Worm (Caenorhabditis elegans) whole organism, L2 larva: ENCODE data around the gene tub-1.

Source experiments
- alr-1 ChIP-seq: fragments of 150-350 bp; optimal IDR thresholded peaks from 2 replicates; lab custom pipeline; 2014; ENCODE audit warnings: missing biosample characterization, missing genetic modification characterization
- aly-2 ChIP-seq: fragments of 150-350 bp; optimal IDR thresholded peaks from 2 replicates; lab custom pipeline; 2014; ENCODE audit warnings: missing biosample characterization, missing genetic modification characterization
- dmd-4 ChIP-seq: sonication (generic microtip); optimal IDR thresholded peaks from 2 replicates; lab custom pipeline; 2017; ENCODE audit warnings: missing biosample characterization, missing genetic modification characterization
- elt-1 ChIP-seq: fragments of 150-350 bp; optimal IDR thresholded peaks from 2 replicates; lab custom pipeline; 2014; ENCODE audit warnings: missing biosample characterization, missing genetic modification characterization
- lin-39 ChIP-seq: fragments of 150-350 bp; optimal IDR thresholded peaks from 2 replicates; lab custom pipeline; 2014; ENCODE audit warnings: missing biosample characterization, missing genetic modification reagents, missing genetic modification characterization
- lsy-2 ChIP-seq, 2 experiments: fragments of 150-350 bp in 1 of 2; sonication (generic microtip) in 1 of 2; optimal IDR thresholded peaks; 2 replicates each; lab custom pipeline; 2014 to 2017; ENCODE audit warnings: missing biosample characterization in 2 of 2, missing genetic modification characterization in 2 of 2
- mab-5 ChIP-seq: fragments of 150-350 bp; optimal IDR thresholded peaks from 2 replicates; lab custom pipeline; 2014; ENCODE audit warnings: missing biosample characterization, missing genetic modification characterization
- mbf-1 ChIP-seq: sonication (generic microtip); optimal IDR thresholded peaks from 2 replicates; lab custom pipeline; 2017; ENCODE audit warnings: missing biosample characterization, missing genetic modification characterization
- nhr-10 ChIP-seq: sonication (generic microtip); optimal IDR thresholded peaks from 2 replicates; lab custom pipeline; 2017; ENCODE audit warnings: missing biosample characterization, missing genetic modification characterization
- nhr-237 ChIP-seq: fragments of 150-350 bp; optimal IDR thresholded peaks from 2 replicates; lab custom pipeline; 2014; ENCODE audit warnings: missing biosample characterization, missing genetic modification characterization
- skn-1 ChIP-seq: sonication (generic microtip); optimal IDR thresholded peaks from 2 replicates; lab custom pipeline; 2017; ENCODE audit warnings: missing biosample characterization, missing genetic modification characterization
- snpc-4 ChIP-seq: fragments of 150-350 bp; optimal IDR thresholded peaks from 2 replicates; lab custom pipeline; 2014; ENCODE audit warnings: missing biosample characterization, missing genetic modification characterization
- unc-62 ChIP-seq: fragments of 150-350 bp; optimal IDR thresholded peaks from 2 replicates; lab custom pipeline; 2014; ENCODE audit warnings: missing biosample characterization, missing genetic modification reagents, missing genetic modification characterization
- zag-1 ChIP-seq: fragments of 150-350 bp; optimal IDR thresholded peaks from 2 replicates; lab custom pipeline; 2014; ENCODE audit warnings: missing biosample characterization, missing genetic modification characterization

ce11 chrII:8127794-8128193, 29.0 kb downstream of the tub-1 start:
- TF ChIP-seq skn-1 (no peak), lin-39 (tag; lab: Kevin White, UChicago) (no peak), elt-1 (tag; lab: Kevin White, UChicago) (no peak), nhr-10 (tag; lab: Kevin White, UChicago) (no peak), unc-62 (GFP tag; lab: Kevin White, UChicago) (no peak), alr-1 (no peak), nhr-237 (tag; lab: Kevin White, UChicago) (no peak), zag-1 (no peak), aly-2 (tag; lab: Kevin White, UChicago) (no peak), mbf-1 (no peak), mab-5 (no peak), snpc-4 (tag; lab: Kevin White, UChicago) (no peak), dmd-4 (no peak), lsy-2 (tag; optimal IDR thresholded peaks at IDR 0.05; lab: Kevin White, UChicago) (no peak)
